Worm (Caenorhabditis elegans) whole organism, L3 larva: ENCODE results near the gene sto-6.
A peak's percentile ranks its signal among the peaks of the same experiment; 100 is the strongest.

Source experiments
- R02D3.7 ChIP-seq: fragments of 150-350 bp; optimal IDR thresholded peaks from 2 replicates; lab custom pipeline; 2014; ENCODE audit warnings: missing biosample characterization, missing genetic modification characterization
- ZK546.5 ChIP-seq: sonication (generic microtip); optimal IDR thresholded peaks from 2 replicates; lab custom pipeline; 2017; ENCODE audit warnings: missing biosample characterization, missing genetic modification characterization
- ama-1 ChIP-seq: fragments of 150-350 bp; optimal IDR thresholded peaks from 2 replicates; lab custom pipeline; 2018
- ceh-28 ChIP-seq: fragments of 150-350 bp; optimal IDR thresholded peaks from 2 replicates; lab custom pipeline; 2014; ENCODE audit warnings: missing biosample characterization, missing genetic modification reagents, missing genetic modification characterization
- ceh-82 ChIP-seq: fragments of 150-350 bp; optimal IDR thresholded peaks from 2 replicates; lab custom pipeline; 2014; ENCODE audit warnings: missing biosample characterization, missing genetic modification characterization
- daf-12 ChIP-seq: fragments of 150-350 bp; optimal IDR thresholded peaks from 2 replicates; lab custom pipeline; 2014; ENCODE audit warnings: missing biosample characterization, missing genetic modification reagents, missing genetic modification characterization
- egl-5 ChIP-seq: fragments of 150-350 bp; optimal IDR thresholded peaks from 2 replicates; lab custom pipeline; 2017; ENCODE audit warnings: missing biosample characterization, missing genetic modification reagents, missing genetic modification characterization, inconsistent platforms
- elt-1 ChIP-seq: fragments of 150-350 bp; optimal IDR thresholded peaks from 2 replicates; lab custom pipeline; 2014; ENCODE audit warnings: missing biosample characterization, missing genetic modification characterization
- elt-3 ChIP-seq, 3 experiments: fragments of 150-350 bp in 1 of 3; sonication (generic microtip) in 2 of 3; optimal IDR thresholded peaks; 2 replicates in 2 of 3; 4 replicates in 1 of 3; lab custom pipeline; 2014 to 2017; ENCODE audit warnings: missing biosample characterization in 3 of 3, missing genetic modification characterization in 3 of 3
- eor-1 ChIP-seq, 2 experiments: fragments of 150-350 bp; optimal IDR thresholded peaks; 2 replicates each; lab custom pipeline; 2014 to 2018; ENCODE audit warnings: missing biosample characterization in 2 of 2, missing genetic modification characterization in 2 of 2
- fkh-10 ChIP-seq: sonication (generic microtip); optimal IDR thresholded peaks from 2 replicates; lab custom pipeline; 2017; ENCODE audit warnings: missing biosample characterization, missing genetic modification reagents, missing genetic modification characterization
- fkh-2 ChIP-seq: fragments of 150-350 bp; optimal IDR thresholded peaks from 2 replicates; lab custom pipeline; 2014; ENCODE audit warnings: missing biosample characterization, missing genetic modification reagents, missing genetic modification characterization
- fos-1 ChIP-seq: fragments of 150-350 bp; optimal IDR thresholded peaks from 2 replicates; lab custom pipeline; 2014; ENCODE audit warnings: missing biosample characterization, missing genetic modification characterization
- jun-1 ChIP-seq: fragments of 150-350 bp; optimal IDR thresholded peaks from 2 replicates; lab custom pipeline; 2014; ENCODE audit warnings: missing biosample characterization, missing genetic modification reagents, missing genetic modification characterization
- lin-15B ChIP-seq: fragments of 150-350 bp; optimal IDR thresholded peaks from 2 replicates; lab custom pipeline; 2014; ENCODE audit warnings: missing biosample characterization, missing genetic modification characterization
- lin-39 ChIP-seq: fragments of 150-350 bp; optimal IDR thresholded peaks from 2 replicates; lab custom pipeline; 2018; ENCODE audit warnings: missing biosample characterization, missing genetic modification reagents, missing genetic modification characterization
- lsy-12 ChIP-seq: sonication (generic microtip); optimal IDR thresholded peaks from 2 replicates; lab custom pipeline; 2016; ENCODE audit warnings: mild to moderate bottlenecking, missing genetic modification characterization, missing compliant biosample characterization
- mml-1 ChIP-seq: fragments of 150-350 bp; sonication (generic microtip); optimal IDR thresholded peaks from 3 replicates; lab custom pipeline; 2014; ENCODE audit warnings: missing biosample characterization, missing genetic modification characterization
- nfya-1 ChIP-seq: sonication (generic microtip); optimal IDR thresholded peaks from 2 replicates; lab custom pipeline; 2017; ENCODE audit warnings: missing genetic modification characterization, mild to moderate bottlenecking, missing compliant biosample characterization, antibody characterized with exemption, moderate library complexity; ENCODE audit not compliant: insufficient read depth
- nhr-11 ChIP-seq: fragments of 150-350 bp; optimal IDR thresholded peaks from 2 replicates; lab custom pipeline; 2014; ENCODE audit warnings: missing biosample characterization, missing genetic modification characterization
- nhr-12 ChIP-seq: fragments of 150-350 bp; optimal IDR thresholded peaks from 2 replicates; lab custom pipeline; 2014; ENCODE audit warnings: missing biosample characterization, missing genetic modification characterization
- nhr-237 ChIP-seq: fragments of 150-350 bp; optimal IDR thresholded peaks from 2 replicates; lab custom pipeline; 2014; ENCODE audit warnings: missing biosample characterization, missing genetic modification characterization
- nhr-25 ChIP-seq: sonication (generic microtip); optimal IDR thresholded peaks from 2 replicates; lab custom pipeline; 2017; ENCODE audit warnings: missing biosample characterization, missing genetic modification characterization
- nhr-28 ChIP-seq: fragments of 150-350 bp; optimal IDR thresholded peaks from 2 replicates; lab custom pipeline; 2014; ENCODE audit warnings: missing biosample characterization, missing genetic modification characterization
- nhr-67 ChIP-seq: fragments of 150-350 bp; optimal IDR thresholded peaks from 2 replicates; lab custom pipeline; 2014; ENCODE audit warnings: missing biosample characterization, missing genetic modification characterization
- nhr-76 ChIP-seq: fragments of 150-350 bp; sonication (generic microtip); optimal IDR thresholded peaks from 5 replicates; lab custom pipeline; 2014; ENCODE audit warnings: missing biosample characterization, missing genetic modification characterization
- pha-4 ChIP-seq: fragments of 150-350 bp; optimal IDR thresholded peaks from 2 replicates; lab custom pipeline; 2014; ENCODE audit warnings: missing biosample characterization, missing genetic modification reagents, missing genetic modification characterization
- pqm-1 ChIP-seq: fragments of 150-350 bp; optimal IDR thresholded peaks from 2 replicates; lab custom pipeline; 2017; ENCODE audit warnings: missing biosample characterization, missing genetic modification characterization, inconsistent platforms
- skn-1 ChIP-seq: fragments of 150-350 bp; optimal IDR thresholded peaks from 2 replicates; lab custom pipeline; 2014; ENCODE audit warnings: missing biosample characterization, missing genetic modification characterization
- snpc-4 ChIP-seq: fragments of 150-350 bp; optimal IDR thresholded peaks from 2 replicates; lab custom pipeline; 2014; ENCODE audit warnings: missing biosample characterization, missing genetic modification characterization
- tbx-2 ChIP-seq: sonication (generic microtip); optimal IDR thresholded peaks from 2 replicates; lab custom pipeline; 2016; ENCODE audit warnings: mild to moderate bottlenecking, missing genetic modification characterization, missing compliant biosample characterization
- unc-62 ChIP-seq: fragments of 150-350 bp; sonication (generic microtip); optimal IDR thresholded peaks from 4 replicates; lab custom pipeline; 2014; ENCODE audit warnings: missing biosample characterization, missing genetic modification reagents, missing genetic modification characterization
- zag-1 ChIP-seq: fragments of 150-350 bp; optimal IDR thresholded peaks from 2 replicates; lab custom pipeline; 2014; ENCODE audit warnings: missing biosample characterization, missing genetic modification characterization
- ztf-4 ChIP-seq: fragments of 150-350 bp; optimal IDR thresholded peaks from 2 replicates; lab custom pipeline; 2014; ENCODE audit warnings: missing biosample characterization, missing genetic modification characterization

sto-6 gene

DNA sequence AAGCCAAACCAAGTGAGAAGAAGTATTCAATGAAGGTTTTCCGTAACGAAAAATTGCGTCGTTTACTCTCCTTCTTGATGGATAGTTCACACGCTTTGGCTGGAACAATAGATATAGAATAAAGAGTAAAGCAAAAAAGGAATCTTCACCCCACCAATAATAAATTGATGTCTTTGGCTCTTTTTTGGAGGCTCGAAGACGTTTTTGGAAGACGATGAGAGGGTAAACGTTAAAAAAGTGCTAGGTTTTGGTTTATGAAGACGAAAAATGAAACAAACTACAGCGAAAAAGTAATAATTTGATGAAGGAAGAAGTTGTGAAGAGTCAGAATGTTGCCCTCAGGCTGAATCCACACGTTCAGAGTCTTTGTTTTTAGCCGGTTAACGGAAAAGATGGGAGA lies 10.2 kb upstream of the sto-6 start, which contains the start of gene sto-3:
TSS of gene sto-3 (minus strand) at position 101 of the 400 bp plus-strand sequence.
- TF ChIP-seq ZK546.5 (tag; lab: Kevin White, UChicago) (no peak), jun-1 (tag; lab: Kevin White, UChicago) (no peak), fkh-10 (GFP tag; lab: Kevin White, UChicago) (no peak), nhr-28 (tag; lab: Kevin White, UChicago) (no peak), lin-15B (tag; lab: Kevin White, UChicago) (no peak), fkh-2 (tag; lab: Kevin White, UChicago) (no peak), elt-3 (tag; optimal IDR thresholded peaks at IDR 0.05; lab: Kevin White, UChicago) (no peak), ceh-28 (tag; lab: Kevin White, UChicago) (no peak), eor-1 (tag; optimal IDR thresholded peaks at IDR 0.05; lab: Kevin White, UChicago) (no peak), tbx-2 (tag; lab: Kevin White, UChicago) (no peak), nhr-11 (tag; lab: Kevin White, UChicago) (no peak), nhr-76 (no peak), snpc-4 (tag; lab: Kevin White, UChicago) (no peak), zag-1 (no peak), nhr-237 (no peak)

ce11 chrX:11623442-11623841 lies 8.8 kb upstream of the sto-6 start:
- no peak for TF ChIP-seq ama-1 (lab: Kevin White, UChicago)
- peak; percentile 42 for TF ChIP-seq snpc-4 (tag; lab: Kevin White, UChicago)

- no peak for TF ChIP-seq lin-39 (tag; lab: Kevin White, UChicago)
- TF ChIP-seq ztf-4, result no peak
- no peak for TF ChIP-seq eor-1 (tag; optimal IDR thresholded peaks at IDR 0.05; lab: Kevin White, UChicago)
- TF ChIP-seq unc-62 (GFP tag; lab: Kevin White, UChicago), result no peak
- TF ChIP-seq egl-5, result no peak
- TF ChIP-seq nhr-12 (tag; lab: Kevin White, UChicago), result no peak
- no peak for TF ChIP-seq elt-1
- TF ChIP-seq jun-1 (tag; lab: Kevin White, UChicago), result no peak
- TF ChIP-seq fkh-10 (GFP tag; lab: Kevin White, UChicago), result no peak
- no peak for TF ChIP-seq nhr-25
- TF ChIP-seq elt-3 (tag; optimal IDR thresholded peaks at IDR 0.05; lab: Kevin White, UChicago), result no peak
- TF ChIP-seq nfya-1 (tag; lab: Kevin White, UChicago), result no peak
- TF ChIP-seq ZK546.5 (tag; lab: Kevin White, UChicago), result no peak
- TF ChIP-seq nhr-67 (tag; lab: Kevin White, UChicago), result no peak
Observed at ce11 chrX:11624621-11625020, 7.6 kb upstream of the sto-6 start.

- TF ChIP-seq elt-3 (tag; optimal IDR thresholded peaks at IDR 0.05; lab: Kevin White, UChicago) (no peak), daf-12 (tag; lab: Kevin White, UChicago) (no peak), fkh-2 (tag; lab: Kevin White, UChicago) (no peak), mml-1 (tag; lab: Kevin White, UChicago) (no peak)
Observed at ce11 chrX:11627013-11627412, 5.2 kb upstream of the sto-6 start, which contains the start of gene twk-44. twk-44 (minus strand) TSS chrX:11627113.

DNA sequence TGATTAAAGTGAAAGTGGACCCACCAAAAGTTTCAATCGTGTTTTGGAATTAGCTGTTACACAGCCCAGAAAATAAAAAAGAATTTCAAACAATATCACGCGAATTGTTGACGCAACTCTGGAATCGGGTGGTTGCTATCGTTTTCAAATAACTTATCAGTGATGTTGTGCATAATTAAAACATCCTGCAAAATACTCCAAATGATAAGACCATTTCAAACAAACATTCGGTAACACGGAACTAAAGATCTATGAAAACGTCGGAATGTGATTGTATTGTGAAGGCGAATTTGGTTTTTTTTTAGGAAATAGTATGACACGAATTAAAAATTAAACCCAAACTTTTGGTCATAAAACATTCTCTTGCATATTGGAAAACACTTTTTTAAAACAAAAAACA lies 3.6 kb upstream of the sto-6 start, which contains the start of gene spp-30:
TSS of gene spp-30 (minus strand) at position 101 of the 400 bp plus-strand sequence.
- TF ChIP-seq ceh-82 (tag; lab: Kevin White, UChicago), result no peak
- TF ChIP-seq ztf-4, result no peak
- TF ChIP-seq fkh-2 (tag; lab: Kevin White, UChicago), result no peak
- no peak for TF ChIP-seq nhr-12 (tag; lab: Kevin White, UChicago)
- no peak for TF ChIP-seq fkh-10 (GFP tag; lab: Kevin White, UChicago)
- TF ChIP-seq R02D3.7 (tag; lab: Kevin White, UChicago), result no peak
- TF ChIP-seq lin-39 (tag; lab: Kevin White, UChicago), result no peak
- no peak for TF ChIP-seq eor-1 (tag; optimal IDR thresholded peaks at IDR 0.05; lab: Kevin White, UChicago)
- TF ChIP-seq pha-4, result no peak
- TF ChIP-seq nhr-11 (tag; lab: Kevin White, UChicago), result no peak
- no peak for TF ChIP-seq fos-1
- TF ChIP-seq daf-12 (tag; lab: Kevin White, UChicago), result no peak
- no peak for TF ChIP-seq ceh-28 (tag; lab: Kevin White, UChicago)
- no peak for TF ChIP-seq skn-1 (tag; lab: Kevin White, UChicago)

DNA sequence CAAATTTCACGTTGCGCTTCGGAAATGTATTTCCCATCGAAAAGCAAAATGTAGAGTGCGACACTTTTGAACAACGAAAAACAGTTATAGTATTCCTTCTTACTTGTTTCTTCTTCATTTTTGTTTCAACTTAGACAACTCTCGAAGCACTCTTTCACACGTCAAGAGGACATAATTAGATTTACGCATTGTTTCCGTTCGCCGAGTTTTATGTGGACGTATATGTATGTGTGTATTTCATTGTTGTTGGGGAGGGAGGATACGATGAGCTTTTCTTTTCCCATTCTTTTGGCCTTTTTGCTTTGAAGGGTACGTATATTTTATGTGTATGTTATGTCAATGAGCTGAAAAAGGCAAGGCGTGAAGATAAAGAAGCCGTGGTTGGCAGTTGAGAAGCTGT lies 1.7 kb upstream of the sto-6 start:
- TF ChIP-seq fkh-10 (GFP tag; lab: Kevin White, UChicago) (peak; percentile 43), pqm-1 (tag; lab: Kevin White, UChicago) (no peak), elt-1 (no peak), R02D3.7 (tag; lab: Kevin White, UChicago) (no peak), ZK546.5 (tag; lab: Kevin White, UChicago) (no peak), lsy-12 (no peak), nhr-11 (tag; lab: Kevin White, UChicago) (no peak)
